Fruit fly (Drosophila melanogaster): ENCODE measurements around the gene nullo.
A peak's percentile ranks its signal among the peaks of the same experiment; 100 is the strongest.

nullo gene

DNA sequence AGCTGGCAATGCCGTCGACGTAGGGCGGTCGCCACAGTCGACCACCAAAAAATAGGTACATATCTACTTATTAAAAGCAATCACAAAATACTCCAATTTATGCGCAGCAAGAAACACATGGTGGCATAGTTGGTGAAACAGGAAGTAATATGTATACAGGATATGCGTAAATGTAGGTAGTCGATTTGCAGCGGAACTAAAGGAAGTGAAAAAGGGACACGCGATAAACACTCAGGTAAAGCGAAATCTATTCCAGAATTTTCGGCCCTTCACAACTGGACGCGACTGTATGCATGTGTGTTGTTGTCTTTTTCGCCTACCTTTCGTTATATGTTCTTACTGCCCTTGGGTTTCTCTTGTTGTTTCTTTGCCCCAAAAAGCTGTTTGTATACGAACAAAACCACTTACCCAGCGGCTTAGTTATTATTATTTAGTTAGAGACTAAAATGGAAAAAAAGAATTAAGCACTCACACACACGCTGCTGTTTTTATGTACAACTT is 47.3 kb downstream of the nullo start (continued):
- TF ChIP-seq YL-1 (GFP tag; optimal IDR thresholded peaks at IDR 0.05) (no peak), cad (GFP tag; optimal IDR thresholded peaks at IDR 0.05) (no peak), al (GFP tag; IDR thresholded peaks at IDR 0.05) (peak; percentile 63), Mes4 (GFP tag; optimal IDR thresholded peaks at IDR 0.05) (peak; percentile 40), sna (GFP tag; IDR thresholded peaks at IDR 0.05; ENCODE audit: partially characterized antibody) (no peak), Hand (GFP tag; optimal IDR thresholded peaks at IDR 0.05) (peak; percentile 84), CoRest (tag; optimal IDR thresholded peaks at IDR 0.05) (peak; percentile 89), Bgb (GFP tag; IDR thresholded peaks at IDR 0.05; ENCODE audit: partially characterized antibody) (no peak), crc (GFP tag; optimal IDR thresholded peaks at IDR 0.05) (peak; percentile 48), schlank (tag; optimal IDR thresholded peaks at IDR 0.05) (peak; percentile 74), unc-4 (GFP tag; IDR thresholded peaks at IDR 0.05; ENCODE audit: partially characterized antibody) (no peak), Sin3A (optimal IDR thresholded peaks at IDR 0.05) (no peak), Lpt (GFP tag; optimal IDR thresholded peaks at IDR 0.05) (no peak), Fer1 (GFP tag; optimal IDR thresholded peaks at IDR 0.05) (peak; percentile 92), gce (GFP tag; IDR thresholded peaks at IDR 0.05) (0 out of 3 replicates have a peak, but pooled peaks have one; percentile 27), NfI (GFP tag; optimal IDR thresholded peaks at IDR 0.05) (peak; percentile 88), ap (GFP tag; IDR thresholded peaks at IDR 0.05) (0 out of 2 replicates have a peak, but pooled peaks have one; percentile 29), ranshi (GFP tag; IDR thresholded peaks at IDR 0.05) (peak; percentile 62), CG12104 (GFP tag; optimal IDR thresholded peaks at IDR 0.05) (peak; percentile 71), CG8478 (optimal IDR thresholded peaks at IDR 0.05) (no peak), Fer2 (tag; optimal IDR thresholded peaks at IDR 0.05) (peak; percentile 70), CG8765 (GFP tag; IDR thresholded peaks at IDR 0.05) (peak; percentile 72)

DNA sequence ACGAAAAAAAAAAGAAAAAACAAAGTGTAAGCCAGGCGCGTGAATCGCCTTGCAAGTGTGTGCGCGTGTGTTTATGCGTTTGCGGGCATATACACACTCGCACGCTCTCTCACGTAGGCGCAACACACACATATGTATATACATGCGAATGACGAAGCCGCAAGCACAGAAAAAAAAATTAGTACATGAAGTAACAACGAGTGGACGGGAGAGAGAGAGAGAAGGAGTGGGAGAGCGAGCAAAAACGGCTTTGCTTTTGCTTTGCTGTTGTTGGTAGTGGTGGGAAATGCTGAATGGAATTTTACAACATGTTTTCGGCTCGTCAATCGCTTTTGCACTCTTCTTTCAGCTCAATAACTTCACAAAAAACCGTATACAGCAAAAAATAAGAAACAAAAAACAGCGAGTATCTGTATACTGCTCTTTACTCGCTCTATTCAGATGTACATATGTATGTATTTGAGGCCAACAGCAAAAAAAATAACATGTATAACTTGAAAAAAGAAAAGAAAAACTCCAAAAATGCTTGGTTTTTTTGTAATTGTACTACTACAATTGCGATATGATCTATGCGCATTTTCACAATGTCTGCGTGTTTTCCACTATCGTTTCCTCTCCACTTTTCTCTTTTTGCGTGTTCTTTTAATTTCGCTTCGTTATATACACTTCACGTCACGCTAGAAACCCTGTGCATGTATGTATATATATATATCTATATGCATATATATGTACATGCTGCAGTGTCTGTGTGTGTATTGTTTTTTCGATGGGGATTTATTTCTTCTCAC is 48.0 kb downstream of the nullo start:
- TF ChIP-seq hbn (GFP tag; IDR thresholded peaks at IDR 0.05; ENCODE audit: partially characterized antibody) (no peak), CG34224 (GFP tag; IDR thresholded peaks at IDR 0.05; ENCODE audit: partially characterized antibody) (no peak), rib (GFP tag; IDR thresholded peaks at IDR 0.05) (peak; percentile 42; the same call in 1 of the 2 replicates), chinmo (GFP tag; IDR thresholded peaks at IDR 0.05; ENCODE audit: partially characterized antibody) (0 out of 4 replicates have a peak, but pooled peaks have one; percentile 86), NC2α (GFP tag; optimal IDR thresholded peaks at IDR 0.05) (no peak), sisA (GFP tag; IDR thresholded peaks at IDR 0.05) (no peak), grn (GFP tag; optimal IDR thresholded peaks at IDR 0.05) (no peak), wek (GFP tag; optimal IDR thresholded peaks at IDR 0.05) (no peak), CG15514 (GFP tag; optimal IDR thresholded peaks at IDR 0.05) (no peak), Ptx1 (GFP tag; IDR thresholded peaks at IDR 0.05) (no peak), CG13424 (tag; optimal IDR thresholded peaks at IDR 0.05) (no peak), Rx (GFP tag; IDR thresholded peaks at IDR 0.05) (no peak), Dp (GFP tag; optimal IDR thresholded peaks at IDR 0.05) (no peak), YL-1 (GFP tag; optimal IDR thresholded peaks at IDR 0.05) (peak; percentile 46), chif (GFP tag; optimal IDR thresholded peaks at IDR 0.05) (no peak), chm (GFP tag; IDR thresholded peaks at IDR 0.05) (0 out of 2 replicates have a peak, but pooled peaks have one; percentile 49), vfl (GFP tag; optimal IDR thresholded peaks at IDR 0.05) (no peak), CG17359 (tag; optimal IDR thresholded peaks at IDR 0.05) (peak; percentile 55), CG32772 (GFP tag; IDR thresholded peaks at IDR 0.05) (peak; percentile 54), nom (GFP tag; optimal IDR thresholded peaks at IDR 0.05) (peak; percentile 61), hkb (optimal IDR thresholded peaks at IDR 0.05) (no peak), hkb (GFP tag; IDR thresholded peaks at IDR 0.05) (no peak), da (GFP tag; optimal IDR thresholded peaks at IDR 0.05) (no peak), Hr39 (optimal IDR thresholded peaks at IDR 0.05) (no peak), Med (GFP tag) (peak; percentile 53), CG1647 (GFP tag; optimal IDR thresholded peaks at IDR 0.05) (no peak), gfzf (GFP tag; optimal IDR thresholded peaks at IDR 0.05) (no peak), Sin3A (optimal IDR thresholded peaks at IDR 0.05) (no peak), Gsc (GFP tag; IDR thresholded peaks at IDR 0.05) (no peak), pb (GFP tag; optimal IDR thresholded peaks at IDR 0.05) (no peak)
